Worm (Caenorhabditis elegans) whole organism, L4/young adult: ENCODE measurements around the gene D1086.5.

Source experiments
- W03F9.2 ChIP-seq: fragments of 150-350 bp; optimal IDR thresholded peaks from 2 replicates; lab custom pipeline; 2014; ENCODE audit warnings: missing biosample characterization, missing genetic modification characterization
- him-1 ChIP-seq: sonication (generic microtip); optimal IDR thresholded peaks from 2 replicates; lab custom pipeline; 2016; ENCODE audit warnings: missing genotype, missing genetic modification reagents, missing genetic modification characterization, missing compliant biosample characterization

- TF ChIP-seq him-1 (no peak), W03F9.2 (no peak)
These were observed 46.0 kb upstream of the D1086.5 start for ce11 chrV:14136152-14136551.
